Fruit fly (Drosophila melanogaster) S2 (cell line): Measurements from ENCODE around the gene Ravus.

Source experiments
- CG8478 ChIP-seq: fragments of >200 bp; optimal IDR thresholded peaks from 2 replicates; lab custom pipeline; 2018
- CTCF ChIP-seq, 2 experiments: fragments of >200 bp; optimal IDR thresholded peaks; 2 replicates each; lab custom pipeline; 2018

Gene Ravus

dm6 chr3R:13286118-13286579 lies 22.3 kb upstream of the Ravus start, which contains the start of gene CG15888:
TSS of gene CG15888 (minus strand) at chr3R:13286529.
- TF ChIP-seq CTCF (optimal IDR thresholded peaks at IDR 0.05; lab: Kevin White, UChicago): no peak

- TF ChIP-seq CTCF (optimal IDR thresholded peaks at IDR 0.05; lab: Kevin White, UChicago) (no peak), CG8478 (no peak)
Measured at dm6 chr3R:13285110-13285509, 21.2 kb upstream of the Ravus start.

- no peak for TF ChIP-seq CG8478
- no peak for TF ChIP-seq CTCF (optimal IDR thresholded peaks at IDR 0.05; lab: Kevin White, UChicago)
Measured at dm6 chr3R:13279419-13279818, 15.6 kb upstream of the Ravus start, which contains the start of gene CG8630. TSS of gene CG8630 (plus strand) at chr3R:13279721.

dm6 chr3R:13275473-13275872 lies 11.6 kb upstream of the Ravus start:
- TF ChIP-seq CTCF (optimal IDR thresholded peaks at IDR 0.05; lab: Kevin White, UChicago) (no peak), CG8478 (no peak)

dm6 chr3R:13274257-13274796 lies 10.5 kb upstream of the Ravus start:
- TF ChIP-seq CG8478 (no peak), CTCF (optimal IDR thresholded peaks at IDR 0.05; lab: Kevin White, UChicago) (no peak)

- TF ChIP-seq CG8478 (no peak), CTCF (optimal IDR thresholded peaks at IDR 0.05; lab: Kevin White, UChicago) (no peak)
Measured at dm6 chr3R:13273462-13273861, 9.6 kb upstream of the Ravus start.

dm6 chr3R:13271758-13272157 lies 7.9 kb upstream of the Ravus start, which contains the start of gene TBC1D5:
TSS of gene TBC1D5 (minus strand) at chr3R:13272011.
- TF ChIP-seq CTCF (optimal IDR thresholded peaks at IDR 0.05; lab: Kevin White, UChicago): no peak
- TF ChIP-seq CG8478: no peak

- TF ChIP-seq CG8478 (no peak), CTCF (optimal IDR thresholded peaks at IDR 0.05; lab: Kevin White, UChicago) (no peak)
Measured at dm6 chr3R:13270648-13271047, 6.8 kb upstream of the Ravus start.

- TF ChIP-seq CTCF (optimal IDR thresholded peaks at IDR 0.05; lab: Kevin White, UChicago): no peak
- TF ChIP-seq CG8478: no peak
Measured at dm6 chr3R:13261706-13262105, 2.2 kb downstream of the Ravus start.

dm6 chr3R:13260114-13260673 lies 3.7 kb downstream of the Ravus start, which contains the start of gene CG11686:
TSS of gene CG11686 (plus strand) at chr3R:13260356.
- TF ChIP-seq CG8478 (no peak), CTCF (optimal IDR thresholded peaks at IDR 0.05; lab: Kevin White, UChicago) (no peak)

- no peak for TF ChIP-seq CTCF (optimal IDR thresholded peaks at IDR 0.05; lab: Kevin White, UChicago)
- TF ChIP-seq CG8478: no peak
Measured at dm6 chr3R:13258696-13259567, 4.9 kb downstream of the Ravus start, which contains the start of gene Ace. TSS of gene Ace (minus strand) at chr3R:13259517.

dm6 chr3R:13257110-13257509 lies 6.8 kb downstream of the Ravus start:
- TF ChIP-seq CTCF (optimal IDR thresholded peaks at IDR 0.05; lab: Kevin White, UChicago): no peak
- no peak for TF ChIP-seq CG8478

- no peak for TF ChIP-seq CG8478
- TF ChIP-seq CTCF (optimal IDR thresholded peaks at IDR 0.05; lab: Kevin White, UChicago): no peak
Measured at dm6 chr3R:13241726-13242125, 22.1 kb downstream of the Ravus start.

dm6 chr3R:13231184-13231583 lies 32.7 kb downstream of the Ravus start:
- TF ChIP-seq CTCF (optimal IDR thresholded peaks at IDR 0.05; lab: Kevin White, UChicago): no peak
- no peak for TF ChIP-seq CG8478

- TF ChIP-seq CTCF (optimal IDR thresholded peaks at IDR 0.05; lab: Kevin White, UChicago) (no peak), CG8478 (no peak)
Measured at dm6 chr3R:13221820-13222219, 42.0 kb downstream of the Ravus start.

dm6 chr3R:13220478-13220877 lies 43.4 kb downstream of the Ravus start, which contains the start of gene CG8476:
TSS of gene CG8476 (minus strand) at chr3R:13220578.
- TF ChIP-seq CG8478: no peak
- TF ChIP-seq CTCF (optimal IDR thresholded peaks at IDR 0.05; lab: Kevin White, UChicago): no peak
